Worm (Caenorhabditis elegans): ENCODE results near the gene pycr-4.

The pycr-4 gene

DNA sequence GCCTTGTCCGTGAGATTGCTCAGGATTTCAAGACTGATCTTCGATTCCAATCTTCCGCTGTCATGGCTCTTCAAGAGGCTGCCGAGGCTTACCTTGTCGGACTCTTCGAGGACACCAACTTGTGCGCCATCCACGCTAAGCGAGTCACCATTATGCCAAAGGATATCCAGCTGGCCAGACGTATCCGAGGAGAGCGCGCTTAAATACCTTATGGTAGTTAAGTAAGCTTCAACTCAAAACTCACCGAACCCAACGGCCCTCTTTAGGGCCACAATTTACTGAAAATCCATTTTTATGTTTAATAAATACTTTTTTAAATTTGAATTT lies 11.3 kb upstream of the pycr-4 start:
- no peak for TF ChIP-seq ets-4 (tag; optimal IDR thresholded peaks at IDR 0.05)
- TF ChIP-seq hlh-30 (tag; optimal IDR thresholded peaks at IDR 0.05; ENCODE audit: insufficient read depth) = no peak
- TF ChIP-seq sox-4 (tag; optimal IDR thresholded peaks at IDR 0.05) = no peak
- TF ChIP-seq pha-2 (tag; optimal IDR thresholded peaks at IDR 0.05) = no peak
- TF ChIP-seq lim-6 (tag; optimal IDR thresholded peaks at IDR 0.05) = no peak
- no peak for TF ChIP-seq ceh-18 (tag; optimal IDR thresholded peaks at IDR 0.05)

DNA sequence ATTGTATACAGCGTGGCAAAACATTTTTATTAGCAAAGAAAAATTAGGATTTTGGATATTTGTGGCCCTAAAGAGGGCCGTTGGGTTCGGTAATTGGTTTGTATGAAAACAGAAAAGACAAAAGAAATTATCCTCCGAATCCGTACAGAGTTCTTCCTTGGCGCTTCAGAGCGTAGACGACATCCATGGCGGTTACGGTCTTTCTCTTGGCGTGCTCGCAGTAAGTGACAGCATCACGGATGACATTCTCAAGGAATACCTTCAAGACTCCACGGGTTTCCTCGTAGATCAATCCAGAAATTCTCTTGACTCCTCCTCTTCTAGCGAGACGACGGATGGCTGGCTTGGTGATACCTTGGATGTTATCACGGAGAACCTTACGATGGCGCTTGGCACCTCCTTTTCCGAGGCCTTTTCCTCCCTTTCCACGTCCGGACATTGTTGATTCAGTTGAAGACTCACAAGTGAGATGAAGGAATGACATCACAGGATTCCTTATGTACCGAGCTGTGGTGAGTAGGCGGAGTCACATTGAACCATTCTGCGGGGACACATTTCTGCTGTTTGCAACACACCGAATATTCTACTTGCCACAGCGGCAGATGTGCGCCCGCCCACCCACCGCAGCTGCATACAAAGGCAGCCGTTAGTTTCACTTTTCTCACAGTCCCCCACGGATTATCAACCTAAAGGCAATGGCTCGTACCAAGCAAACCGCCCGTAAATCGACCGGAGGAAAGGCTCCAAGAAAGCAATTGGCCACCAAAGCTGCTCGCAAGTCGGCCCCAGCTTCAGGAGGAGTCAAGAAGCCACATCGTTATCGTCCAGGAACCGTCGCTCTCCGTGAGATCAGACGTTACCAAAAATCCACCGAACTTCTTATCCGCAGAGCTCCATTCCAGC lies 10.7 kb upstream of the pycr-4 start, which contains the start of the genes his-60 and his-59:
Gene his-60, minus strand, starts transcription at position 439 of the 903 bp plus-strand sequence.
Gene his-59, plus strand, starts transcription at position 696 of the 903 bp plus-strand sequence.
- TF ChIP-seq sdc-2 (tag; optimal IDR thresholded peaks at IDR 0.05) (peak; percentile 57), F13H6.1 (tag; optimal IDR thresholded peaks at IDR 0.05) (no peak), che-1 (tag; optimal IDR thresholded peaks at IDR 0.05) (no peak), syd-9 (tag; optimal IDR thresholded peaks at IDR 0.05) (no peak), nhr-11 (tag; optimal IDR thresholded peaks at IDR 0.05) (no peak), rnt-1 (tag; optimal IDR thresholded peaks at IDR 0.05) (no peak), hlh-15 (tag; optimal IDR thresholded peaks at IDR 0.05) (no peak), ceh-6 (GFP tag; optimal IDR thresholded peaks at IDR 0.05) (peak; percentile 0), C08G9.2 (tag; optimal IDR thresholded peaks at IDR 0.05) (no peak), pqm-1 (tag; optimal IDR thresholded peaks at IDR 0.05) (no peak), ttx-3 (tag; optimal IDR thresholded peaks at IDR 0.05) (no peak), ref-2 (tag; optimal IDR thresholded peaks at IDR 0.05) (peak; percentile 83), dve-1 (tag; optimal IDR thresholded peaks at IDR 0.05) (no peak), fax-1 (tag; optimal IDR thresholded peaks at IDR 0.05) (no peak), unc-3 (GFP tag; conservative IDR thresholded peaks at IDR 0.05) (no peak), unc-3 (tag; optimal IDR thresholded peaks at IDR 0.05) (no peak), pag-3 (tag; optimal IDR thresholded peaks at IDR 0.05; ENCODE audit: borderline replicate concordance) (no peak), unc-86 (tag; optimal IDR thresholded peaks at IDR 0.05) (no peak), C38D4.7 (GFP tag; optimal IDR thresholded peaks at IDR 0.05) (no peak), pros-1 (tag; optimal IDR thresholded peaks at IDR 0.05) (peak; percentile 31), ama-1 (optimal IDR thresholded peaks at IDR 0.05) (peak; percentile 90), hlh-8 (tag; optimal IDR thresholded peaks at IDR 0.05) (no peak), pax-1 (tag; optimal IDR thresholded peaks at IDR 0.05) (no peak), lin-11 (tag; optimal IDR thresholded peaks at IDR 0.05) (no peak), tbx-7 (tag; optimal IDR thresholded peaks at IDR 0.05) (peak; percentile 19), elt-2 (tag; optimal IDR thresholded peaks at IDR 0.05) (peak; percentile 16), pha-4 (tag; optimal IDR thresholded peaks at IDR 0.05) (no peak), dmd-4 (tag; optimal IDR thresholded peaks at IDR 0.05; ENCODE audit: borderline replicate concordance) (no peak), nfya-1 (tag; optimal IDR thresholded peaks at IDR 0.05) (peak; percentile 33), ceh-34 (tag; optimal IDR thresholded peaks at IDR 0.05) (peak; percentile 77), ceh-22 (tag; optimal IDR thresholded peaks at IDR 0.05) (peak; percentile 24), hlh-30 (tag; optimal IDR thresholded peaks at IDR 0.05; ENCODE audit: insufficient read depth) (peak; percentile 25), tbx-2 (tag; optimal IDR thresholded peaks at IDR 0.05) (peak; percentile 76), ceh-48 (tag; optimal IDR thresholded peaks at IDR 0.05) (no peak), nhr-232 (tag; optimal IDR thresholded peaks at IDR 0.05) (no peak), ets-4 (tag; optimal IDR thresholded peaks at IDR 0.05) (no peak), fkh-10 (GFP tag; optimal IDR thresholded peaks at IDR 0.05) (no peak), ceh-45 (GFP tag; IDR thresholded peaks at IDR 0.05) (no peak), ceh-31 (tag; optimal IDR thresholded peaks at IDR 0.05) (peak; percentile 77), lim-6 (tag; optimal IDR thresholded peaks at IDR 0.05) (no peak), ztf-16 (tag; optimal IDR thresholded peaks at IDR 0.05) (peak; percentile 16)

Data from whole organism, late embryonic.